Fruit fly (Drosophila melanogaster) whole organism, embryonic: ENCODE measurements around the gene Kdsr.

ENCODE experiments used
- Atf6 ChIP-seq: fragments of 200-800 bp; sonication (Bioruptor generic); IDR thresholded peaks from 2 replicates; pipeline ENCODE4 v1.3.6; 2022; ENCODE audit warnings: missing biosample characterization, missing genetic modification characterization
- CG10147 ChIP-seq: fragments of 200-800 bp; sonication (Bioruptor generic); optimal IDR thresholded peaks from 2 replicates; lab custom pipeline; 2019; ENCODE audit warnings: missing biosample characterization, mild to moderate bottlenecking, missing genetic modification characterization, moderate library complexity
- CG1233 ChIP-seq: fragments of 200-800 bp; sonication (Bioruptor generic); optimal IDR thresholded peaks from 4 replicates; lab custom pipeline; 2018; ENCODE audit warnings: missing biosample characterization, mild to moderate bottlenecking, missing genetic modification characterization
- CG14860 ChIP-seq: fragments of 200-800 bp; sonication (Bioruptor generic); IDR thresholded peaks from 3 replicates; pipeline ENCODE4 v1.3.6; 2022; ENCODE audit warnings: missing biosample characterization, missing genetic modification characterization; ENCODE audit not compliant: partially characterized antibody
- CG15479 ChIP-seq: fragments of 200-800 bp; sonication (Bioruptor generic); optimal IDR thresholded peaks from 3 replicates; lab custom pipeline; 2019; ENCODE audit warnings: missing biosample characterization, mild to moderate bottlenecking, missing genetic modification characterization, moderate library complexity
- CG16813 ChIP-seq: fragments of 200-800 bp; sonication (Bioruptor generic); IDR thresholded peaks from 3 replicates; pipeline ENCODE4 v1.3.6; 2022; ENCODE audit warnings: missing biosample characterization, missing genetic modification characterization; ENCODE audit not compliant: partially characterized antibody
- CG17361 ChIP-seq: fragments of 200-800 bp; sonication (Bioruptor generic); IDR thresholded peaks from 3 replicates; pipeline ENCODE4 v1.3.6; 2022; ENCODE audit warnings: missing biosample characterization, missing genetic modification characterization
- CG18476 ChIP-seq: fragments of 200-800 bp; sonication (Bioruptor generic); optimal IDR thresholded peaks from 2 replicates; lab custom pipeline; 2016; ENCODE audit warnings: missing biosample characterization, mild to moderate bottlenecking, missing genetic modification characterization
- CG2129 ChIP-seq: fragments of 200-800 bp; sonication (Bioruptor generic); IDR thresholded peaks from 2 replicates; pipeline ENCODE4 v1.3.6; 2022; ENCODE audit warnings: missing biosample characterization, missing genetic modification characterization; ENCODE audit not compliant: partially characterized antibody
- CG31224 ChIP-seq: fragments of 200-800 bp; sonication (Bioruptor generic); IDR thresholded peaks from 2 replicates; pipeline ENCODE4 v1.3.6; 2022; ENCODE audit warnings: missing biosample characterization, missing genetic modification characterization
- CG4424 ChIP-seq: fragments of 200-800 bp; sonication (Bioruptor generic); optimal IDR thresholded peaks from 3 replicates; lab custom pipeline; 2016; ENCODE audit warnings: missing biosample characterization, missing genetic modification characterization
- CG5953 ChIP-seq: fragments of 200-800 bp; sonication (Bioruptor generic); IDR thresholded peaks from 2 replicates; pipeline ENCODE4 v1.3.6; 2022; ENCODE audit warnings: missing biosample characterization, missing genetic modification characterization
- CG6175 ChIP-seq: fragments of 200-800 bp; sonication (Bioruptor generic); IDR thresholded peaks from 3 replicates; pipeline ENCODE4 v1.3.6; 2022; ENCODE audit warnings: missing biosample characterization, missing genetic modification characterization
- CG8290 ChIP-seq, 3 experiments: fragments of 200-800 bp; sonication (Bioruptor generic); optimal IDR thresholded peaks; 2 replicates each; lab custom pipeline; 2016 to 2019; ENCODE audit warnings: missing biosample characterization in 3 of 3, missing genetic modification characterization in 3 of 3, mild to moderate bottlenecking in 2 of 3, moderate library complexity in 1 of 3
- CG9437 ChIP-seq: fragments of 200-800 bp; sonication (Bioruptor generic); optimal IDR thresholded peaks from 2 replicates; lab custom pipeline; 2018; ENCODE audit warnings: missing biosample characterization, mild to moderate bottlenecking, missing genetic modification characterization
- Dip2 ChIP-seq: fragments of 200-800 bp; sonication (Bioruptor generic); IDR thresholded peaks from 2 replicates; pipeline ENCODE4 v1.3.6; 2022; ENCODE audit warnings: missing biosample characterization, missing genetic modification characterization
- Dll ChIP-seq: fragments of 200-800 bp; sonication (Bioruptor generic); IDR thresholded peaks from 4 replicates; pipeline ENCODE4 v1.3.6; 2022; ENCODE audit warnings: missing biosample characterization, missing genetic modification characterization; ENCODE audit not compliant: partially characterized antibody
- Doc3 ChIP-seq: fragments of 200-800 bp; sonication (Bioruptor generic); IDR thresholded peaks from 3 replicates; pipeline ENCODE4 v1.3.6; 2022; ENCODE audit warnings: missing biosample characterization, missing genetic modification characterization; ENCODE audit not compliant: partially characterized antibody
- E2f2 ChIP-seq: fragments of 200-800 bp; sonication (Bioruptor generic); IDR thresholded peaks from 2 replicates; pipeline ENCODE4 v1.3.6; 2022; ENCODE audit warnings: missing biosample characterization, missing genetic modification characterization
- HmgD ChIP-seq: fragments of 200-800 bp; sonication (Bioruptor generic); optimal IDR thresholded peaks from 3 replicates; lab custom pipeline; 2016; ENCODE audit warnings: missing biosample characterization, missing genetic modification characterization
- Hr51 ChIP-seq, 2 experiments: fragments of 200-800 bp; sonication (Bioruptor generic); optimal IDR thresholded peaks; 2 replicates in 1 of 2; 3 replicates in 1 of 2; lab custom pipeline; 2016 to 2018; ENCODE audit warnings: missing biosample characterization in 2 of 2, missing genetic modification characterization in 2 of 2, mild to moderate bottlenecking in 1 of 2, moderate library complexity in 1 of 2
- MTF-1 ChIP-seq: fragments of 200-800 bp; sonication (Bioruptor generic); optimal IDR thresholded peaks from 2 replicates; lab custom pipeline; 2018; ENCODE audit warnings: missing biosample characterization, mild to moderate bottlenecking, missing genetic modification characterization, borderline replicate concordance
- Med ChIP-seq: fragments of 200-800 bp; sonication (Bioruptor generic); peaks from one replicate; lab custom pipeline; 2016; ENCODE audit warnings: missing biosample characterization, missing genetic modification characterization, mild to moderate bottlenecking, inconsistent platforms, moderate library complexity
- NK7.1 ChIP-seq: fragments of 200-800 bp; sonication (Bioruptor generic); optimal IDR thresholded peaks from 3 replicates; lab custom pipeline; 2016; ENCODE audit warnings: missing biosample characterization, missing genetic modification characterization
- Nf-YC ChIP-seq: fragments of 200-800 bp; optimal IDR thresholded peaks from 3 replicates; lab custom pipeline; 2019; ENCODE audit warnings: missing biosample characterization, mild to moderate bottlenecking, missing genetic modification characterization, moderate library complexity
- Ptx1 ChIP-seq: fragments of 200-800 bp; sonication (Bioruptor generic); IDR thresholded peaks from 2 replicates; pipeline ENCODE4 v1.3.6; 2022; ENCODE audit warnings: missing biosample characterization, missing genetic modification characterization
- Ssrp ChIP-seq: fragments of 200-800 bp; sonication (Bioruptor generic); optimal IDR thresholded peaks from 2 replicates; lab custom pipeline; 2018; ENCODE audit warnings: missing biosample characterization, mild to moderate bottlenecking, missing genetic modification characterization, moderate library complexity
- Trl ChIP-seq, 3 experiments: fragments of >200 bp in 2 of 3; fragments of 200-800 bp in 1 of 3; sonication (Bioruptor generic) in 1 of 3; optimal IDR thresholded peaks; 2 replicates in 1 of 3; 3 replicates in 2 of 3; lab custom pipeline; 2016 to 2017; ENCODE audit warnings: missing biosample characterization in 1 of 3, missing genetic modification characterization in 1 of 3
- Vsx1 ChIP-seq: fragments of 200-800 bp; sonication (Bioruptor generic); optimal IDR thresholded peaks from 2 replicates; lab custom pipeline; 2017; ENCODE audit warnings: missing biosample characterization, mild to moderate bottlenecking, missing genetic modification characterization, missing genetic modification reagents
- ara ChIP-seq: fragments of 200-800 bp; sonication (Bioruptor generic); IDR thresholded peaks from 2 replicates; pipeline ENCODE4 v1.3.6; 2022; ENCODE audit warnings: missing biosample characterization, missing genetic modification characterization
- ato ChIP-seq: fragments of 200-800 bp; sonication (Bioruptor generic); IDR thresholded peaks from 2 replicates; pipeline ENCODE4 v1.3.6; 2022; ENCODE audit warnings: missing biosample characterization, missing genetic modification characterization; ENCODE audit not compliant: partially characterized antibody
- dm ChIP-seq: fragments of 200-800 bp; sonication (Bioruptor generic); optimal IDR thresholded peaks from 3 replicates; lab custom pipeline; 2016; ENCODE audit warnings: missing biosample characterization, missing genetic modification characterization
- dpn ChIP-seq, 2 experiments: fragments of 200-800 bp; sonication (Bioruptor generic); optimal IDR thresholded peaks; 3 replicates each; lab custom pipeline; 2016; ENCODE audit warnings: missing biosample characterization in 2 of 2, missing genetic modification characterization in 2 of 2
- exex ChIP-seq: fragments of 200-800 bp; sonication (Bioruptor generic); optimal IDR thresholded peaks from 4 replicates; lab custom pipeline; 2018; ENCODE audit warnings: missing biosample characterization, mild to moderate bottlenecking, missing genetic modification characterization, moderate library complexity
- fd96Cb ChIP-seq: fragments of 200-800 bp; sonication (Bioruptor generic); optimal IDR thresholded peaks from 2 replicates; lab custom pipeline; 2018; ENCODE audit warnings: missing biosample characterization, mild to moderate bottlenecking, missing genetic modification characterization, moderate library complexity
- hb ChIP-seq: fragments of 200-800 bp; sonication (Bioruptor generic); IDR thresholded peaks from 3 replicates; pipeline ENCODE4 v1.3.6; 2022; ENCODE audit warnings: missing biosample characterization, missing genetic modification characterization; ENCODE audit not compliant: partially characterized antibody
- hbn ChIP-seq: fragments of 200-800 bp; sonication (Bioruptor generic); IDR thresholded peaks from 2 replicates; pipeline ENCODE4 v1.3.6; 2022; ENCODE audit warnings: missing biosample characterization, missing genetic modification characterization; ENCODE audit not compliant: partially characterized antibody
- jumu ChIP-seq: fragments of 200-800 bp; sonication (Bioruptor generic); optimal IDR thresholded peaks from 3 replicates; lab custom pipeline; 2016; ENCODE audit warnings: missing biosample characterization, missing genetic modification characterization
- lbe ChIP-seq: fragments of 200-800 bp; sonication (Bioruptor generic); optimal IDR thresholded peaks from 2 replicates; lab custom pipeline; 2016; ENCODE audit warnings: missing biosample characterization, mild to moderate bottlenecking, missing genetic modification characterization
- nau ChIP-seq: fragments of 200-800 bp; sonication (Bioruptor generic); optimal IDR thresholded peaks from 3 replicates; lab custom pipeline; 2017; ENCODE audit warnings: missing biosample characterization, mild to moderate bottlenecking, missing genetic modification characterization, missing genetic modification reagents
- org-1 ChIP-seq: fragments of 200-800 bp; sonication (Bioruptor generic); optimal IDR thresholded peaks from 2 replicates; lab custom pipeline; 2017; ENCODE audit warnings: missing biosample characterization, missing genetic modification characterization
- phol ChIP-seq: fragments of 200-800 bp; sonication (Bioruptor generic); optimal IDR thresholded peaks from 3 replicates; lab custom pipeline; 2018; ENCODE audit warnings: missing biosample characterization, mild to moderate bottlenecking, missing genetic modification characterization, moderate library complexity
- row ChIP-seq: fragments of 200-800 bp; sonication (Bioruptor generic); IDR thresholded peaks from 3 replicates; pipeline ENCODE4 v1.3.6; 2022; ENCODE audit warnings: missing biosample characterization, missing genetic modification characterization
- sd ChIP-seq: fragments of 200-800 bp; sonication (Bioruptor generic); optimal IDR thresholded peaks from 3 replicates; lab custom pipeline; 2018; ENCODE audit warnings: missing biosample characterization, mild to moderate bottlenecking, missing genetic modification characterization, moderate library complexity
- stwl ChIP-seq: fragments of 200-800 bp; sonication (Bioruptor generic); optimal IDR thresholded peaks from 3 replicates; lab custom pipeline; 2018; ENCODE audit warnings: missing biosample characterization, mild to moderate bottlenecking, missing genetic modification characterization, moderate library complexity
- tgo ChIP-seq: fragments of 200-800 bp; sonication (Bioruptor generic); IDR thresholded peaks from 3 replicates; pipeline ENCODE4 v1.3.6; 2022; ENCODE audit warnings: missing biosample characterization, missing genetic modification characterization
- trem ChIP-seq: fragments of 200-800 bp; optimal IDR thresholded peaks from 3 replicates; lab custom pipeline; 2019; ENCODE audit warnings: missing biosample characterization, mild to moderate bottlenecking, missing genetic modification characterization, moderate library complexity
- vvl ChIP-seq: fragments of 200-800 bp; sonication (Bioruptor generic); IDR thresholded peaks from 2 replicates; pipeline ENCODE4 v1.3.6; 2022; ENCODE audit warnings: missing biosample characterization, missing genetic modification characterization

The Kdsr gene

dm6 chr3R:25215123-25215522, 47.2 kb downstream of the Kdsr start, which contains the start of gene Saysd1 (continued):
- peak; percentile 26 for TF ChIP-seq lbe (GFP tag; lab: Kevin White, UChicago)
- no peak for TF ChIP-seq dm (GFP tag; lab: Kevin White, UChicago)
- TF ChIP-seq CG17361, result 0 out of 3 replicates have a peak, but pooled peaks have one; percentile 39
- TF ChIP-seq CG9437 (GFP tag; lab: Kevin White, UChicago), result peak; percentile 77
- TF ChIP-seq hb (GFP tag; lab: Robert Waterston, UW), result peak; percentile 85
- no peak for TF ChIP-seq CG31224
- TF ChIP-seq CG14860 (GFP tag; lab: Robert Waterston, UW), result peak; percentile 80
- TF ChIP-seq fd96Cb (tag; lab: Kevin White, UChicago), result no peak
- TF ChIP-seq CG8290 (GFP tag; optimal IDR thresholded peaks at IDR 0.05; lab: Kevin White, UChicago), result peak; percentile 4
- peak in 1 of 2 experiments; percentile 5 for TF ChIP-seq CG8290 (tag; optimal IDR thresholded peaks at IDR 0.05; lab: Kevin White, UChicago)
- TF ChIP-seq CG10147, result peak; percentile 13
- TF ChIP-seq Ptx1 (GFP tag; lab: Robert Waterston, UW), result peak; percentile 66
- TF ChIP-seq CG16813 (GFP tag; lab: Robert Waterston, UW), result peak; percentile 76
- peak; percentile 11 for TF ChIP-seq CG18476 (GFP tag; lab: Kevin White, UChicago)
- TF ChIP-seq Ssrp (tag; lab: Kevin White, UChicago), result no peak
- 0 out of 2 replicates have a peak, but pooled peaks have one; percentile 29 for TF ChIP-seq ara (GFP tag; lab: Robert Waterston, UW)
- TF ChIP-seq stwl, result peak; percentile 83
- TF ChIP-seq nau (GFP tag; lab: Kevin White, UChicago), result no peak
- no peak for TF ChIP-seq Trl (optimal IDR thresholded peaks at IDR 0.05; lab: Kevin White, UChicago)
- peak; percentile 11 for TF ChIP-seq Trl (GFP tag; optimal IDR thresholded peaks at IDR 0.05; lab: Kevin White, UChicago)
- no peak for TF ChIP-seq sd (tag; lab: Kevin White, UChicago)
- peak; percentile 30 for TF ChIP-seq Vsx1 (GFP tag; lab: Kevin White, UChicago)
- TF ChIP-seq MTF-1 (GFP tag; lab: Kevin White, UChicago), result no peak
- peak; percentile 60 for TF ChIP-seq vvl
- peak; percentile 13 for TF ChIP-seq CG1233 (GFP tag; lab: Kevin White, UChicago)
- peak; percentile 16 for TF ChIP-seq jumu (GFP tag; lab: Kevin White, UChicago)
- TF ChIP-seq Atf6, result no peak
- no peak for TF ChIP-seq CG5953 (GFP tag; lab: Robert Waterston, UW)
- no peak for TF ChIP-seq Dip2 (GFP tag; lab: Robert Waterston, UW)
- peak in 1 of 2 experiments; percentile 11 for TF ChIP-seq Hr51 (GFP tag; optimal IDR thresholded peaks at IDR 0.05; lab: Kevin White, UChicago)
- TF ChIP-seq HmgD, result no peak
- peak; percentile 87 for TF ChIP-seq Doc3 (GFP tag; lab: Robert Waterston, UW)
- peak in 1 of 2 experiments; percentile 13 for TF ChIP-seq dpn (GFP tag; optimal IDR thresholded peaks at IDR 0.05; lab: Kevin White, UChicago)
- TF ChIP-seq E2f2 (GFP tag; lab: Robert Waterston, UW), result peak; percentile 32; the same call in 1 of the 2 replicates
- peak; percentile 9 for TF ChIP-seq exex
- peak; percentile 78 for TF ChIP-seq hbn (GFP tag; lab: Robert Waterston, UW)
- TF ChIP-seq ato, result peak; percentile 89
- TF ChIP-seq phol (tag; lab: Kevin White, UChicago), result peak; percentile 36
- no peak for TF ChIP-seq org-1 (GFP tag; lab: Kevin White, UChicago)
- TF ChIP-seq CG2129 (GFP tag; lab: Robert Waterston, UW), result peak; percentile 70
- TF ChIP-seq trem (tag; lab: Kevin White, UChicago), result peak; percentile 17
- no peak for TF ChIP-seq CG15479
- TF ChIP-seq NK7.1 (GFP tag; lab: Kevin White, UChicago), result no peak
- TF ChIP-seq row, result peak; percentile 34; the same call in 1 of the 3 replicates
- TF ChIP-seq tgo, result peak; percentile 21; the same call in 2 of the 3 replicates
- TF ChIP-seq Dll (GFP tag; lab: Robert Waterston, UW), result peak; percentile 90
- TF ChIP-seq Nf-YC (tag; lab: Kevin White, UChicago), result peak; percentile 5
- TF ChIP-seq Med (GFP tag; lab: Kevin White, UChicago), result peak; percentile 84
- TF ChIP-seq CG4424 (GFP tag; lab: Kevin White, UChicago), result peak; percentile 41
- peak; percentile 35; the same call in 1 of the 3 replicates for TF ChIP-seq CG6175 (GFP tag; lab: Robert Waterston, UW)
